Fruit fly (Drosophila melanogaster) whole organism, prepupa: ENCODE measurements around the gene Coq4.

Experiments
- Blimp-1 ChIP-seq: fragments of 200-800 bp; sonication (Bioruptor generic); optimal IDR thresholded peaks from 3 replicates; lab custom pipeline; 2017; ENCODE audit warnings: missing biosample characterization, missing genetic modification characterization, mild to moderate bottlenecking, moderate library complexity, missing genetic modification reagents
- CG10669 ChIP-seq: fragments of 200-800 bp; sonication (Bioruptor generic); optimal IDR thresholded peaks from 3 replicates; lab custom pipeline; 2018; ENCODE audit warnings: missing biosample characterization, mild to moderate bottlenecking, missing genetic modification characterization, moderate library complexity
- CG11294 ChIP-seq: fragments of 200-800 bp; sonication (Bioruptor generic); IDR thresholded peaks from 2 replicates; pipeline ENCODE4 v1.3.6; 2022; ENCODE audit warnings: missing biosample characterization, missing genetic modification characterization
- CG11762 ChIP-seq: fragments of 200-800 bp; sonication (Bioruptor generic); optimal IDR thresholded peaks from 3 replicates; lab custom pipeline; 2016; ENCODE audit warnings: missing biosample characterization, missing genetic modification characterization; ENCODE audit not compliant: insufficient read depth
- CG11902 ChIP-seq: fragments of 200-800 bp; sonication (Bioruptor generic); optimal IDR thresholded peaks from 3 replicates; lab custom pipeline; 2016; ENCODE audit warnings: missing biosample characterization, missing genetic modification characterization
- CG15336 ChIP-seq: fragments of 200-800 bp; sonication (Bioruptor generic); IDR thresholded peaks from 2 replicates; pipeline ENCODE4 v1.3.6; 2022; ENCODE audit warnings: missing biosample characterization, missing genetic modification characterization
- CG3032 ChIP-seq: fragments of 200-800 bp; optimal IDR thresholded peaks from 2 replicates; lab custom pipeline; 2019; ENCODE audit warnings: missing biosample characterization, mild to moderate bottlenecking, missing genetic modification characterization, moderate library complexity
- CG31627 ChIP-seq: fragments of 200-800 bp; sonication (Bioruptor generic); optimal IDR thresholded peaks from 3 replicates; lab custom pipeline; 2016; ENCODE audit warnings: missing biosample characterization, missing genetic modification characterization
- CG32006 ChIP-seq: fragments of 200-800 bp; sonication (Bioruptor generic); optimal IDR thresholded peaks from 3 replicates; lab custom pipeline; 2017; ENCODE audit warnings: missing biosample characterization, mild to moderate bottlenecking, missing genetic modification characterization
- CG34406 ChIP-seq: fragments of 200-800 bp; sonication (Bioruptor generic); optimal IDR thresholded peaks from 3 replicates; lab custom pipeline; 2016; ENCODE audit warnings: missing biosample characterization, missing genetic modification characterization
- CG4318 ChIP-seq: fragments of 200-800 bp; sonication (Bioruptor generic); optimal IDR thresholded peaks from 3 replicates; lab custom pipeline; 2017; ENCODE audit warnings: missing biosample characterization, mild to moderate bottlenecking, missing genetic modification characterization
- CG6163 ChIP-seq: fragments of 200-800 bp; sonication (Bioruptor generic); IDR thresholded peaks from 3 replicates; pipeline ENCODE4 v1.3.6; 2022; ENCODE audit warnings: missing biosample characterization, missing genetic modification characterization
- CG6276 ChIP-seq: fragments of 200-800 bp; sonication (Bioruptor generic); optimal IDR thresholded peaks from 2 replicates; lab custom pipeline; 2017; ENCODE audit warnings: missing biosample characterization, mild to moderate bottlenecking, missing genetic modification characterization
- CG6792 ChIP-seq: fragments of 200-800 bp; sonication (Bioruptor generic); optimal IDR thresholded peaks from 3 replicates; lab custom pipeline; 2016; ENCODE audit warnings: missing biosample characterization, missing genetic modification characterization
- CG6808 ChIP-seq: fragments of 200-800 bp; sonication (Bioruptor generic); optimal IDR thresholded peaks from 3 replicates; lab custom pipeline; 2017; ENCODE audit warnings: missing biosample characterization, missing genetic modification characterization, mild to moderate bottlenecking, moderate library complexity, missing genetic modification reagents
- CG6854 ChIP-seq: fragments of 200-800 bp; sonication (Bioruptor generic); optimal IDR thresholded peaks from 2 replicates; lab custom pipeline; 2017; ENCODE audit warnings: missing biosample characterization, mild to moderate bottlenecking, missing genetic modification characterization
- CG7368 ChIP-seq: fragments of 200-800 bp; sonication (Bioruptor generic); optimal IDR thresholded peaks from 3 replicates; lab custom pipeline; 2016; ENCODE audit warnings: missing biosample characterization, missing genetic modification characterization
- CG8119 ChIP-seq: fragments of 200-800 bp; sonication (Bioruptor generic); IDR thresholded peaks from 3 replicates; pipeline ENCODE4 v1.3.6; 2022; ENCODE audit warnings: missing biosample characterization, missing genetic modification characterization
- CG8632 ChIP-seq: fragments of 200-800 bp; sonication (Bioruptor generic); optimal IDR thresholded peaks from 3 replicates; lab custom pipeline; 2016; ENCODE audit warnings: missing biosample characterization, missing genetic modification characterization
- CG9139 ChIP-seq: fragments of 200-800 bp; sonication (Bioruptor generic); optimal IDR thresholded peaks from 3 replicates; lab custom pipeline; 2017; ENCODE audit warnings: missing biosample characterization, mild to moderate bottlenecking, missing genetic modification characterization
- Eip75B ChIP-seq: fragments of 200-800 bp; sonication (Bioruptor generic); optimal IDR thresholded peaks from 3 replicates; lab custom pipeline; 2016; ENCODE audit warnings: missing biosample characterization, missing genetic modification characterization
- Eip78C ChIP-seq: fragments of 200-800 bp; sonication (Bioruptor generic); peaks from one replicate; lab custom pipeline; 2016; ENCODE audit warnings: missing biosample characterization, missing genetic modification characterization
- Eip93F ChIP-seq: fragments of 200-800 bp; sonication (Bioruptor generic); optimal IDR thresholded peaks from 2 replicates; lab custom pipeline; 2016; ENCODE audit warnings: missing biosample characterization, mild to moderate bottlenecking, missing genetic modification characterization
- Ets21C ChIP-seq: fragments of 200-800 bp; sonication (Bioruptor generic); optimal IDR thresholded peaks from 3 replicates; lab custom pipeline; 2016; ENCODE audit warnings: missing biosample characterization, missing genetic modification characterization
- Ets96B ChIP-seq: fragments of 200-800 bp; optimal IDR thresholded peaks from 2 replicates; lab custom pipeline; 2019; ENCODE audit warnings: missing biosample characterization, mild to moderate bottlenecking, missing genetic modification characterization, moderate library complexity
- Gug ChIP-seq: fragments of 200-800 bp; sonication (Bioruptor generic); IDR thresholded peaks from 2 replicates; pipeline ENCODE4 v1.3.6; 2022; ENCODE audit warnings: missing biosample characterization, missing genetic modification characterization
- Hr38 ChIP-seq: sonication (Bioruptor generic); optimal IDR thresholded peaks from 2 replicates; lab custom pipeline; 2016; ENCODE audit warnings: missing biosample characterization, missing genetic modification characterization
- Hr39 ChIP-seq: fragments of 200-800 bp; sonication (Bioruptor generic); optimal IDR thresholded peaks from 2 replicates; lab custom pipeline; 2016; ENCODE audit warnings: missing biosample characterization, missing genetic modification characterization
- Lpt ChIP-seq: fragments of 200-800 bp; sonication (Bioruptor generic); optimal IDR thresholded peaks from 3 replicates; lab custom pipeline; 2016; ENCODE audit warnings: missing biosample characterization, missing genetic modification characterization
- Met ChIP-seq: fragments of 200-800 bp; sonication (Bioruptor generic); optimal IDR thresholded peaks from 3 replicates; lab custom pipeline; 2016; ENCODE audit warnings: missing biosample characterization, missing genetic modification characterization
- OdsH ChIP-seq: fragments of 200-800 bp; sonication (Bioruptor generic); optimal IDR thresholded peaks from 3 replicates; lab custom pipeline; 2016; ENCODE audit warnings: missing biosample characterization, missing genetic modification characterization
- Smox ChIP-seq: fragments of 200-800 bp; sonication (Bioruptor generic); optimal IDR thresholded peaks from 3 replicates; lab custom pipeline; 2016; ENCODE audit warnings: missing biosample characterization, missing genetic modification characterization
- Sox15 ChIP-seq: fragments of 200-800 bp; sonication (Bioruptor generic); optimal IDR thresholded peaks from 3 replicates; lab custom pipeline; 2016; ENCODE audit warnings: missing biosample characterization, missing genetic modification characterization
- achi ChIP-seq: fragments of 200-800 bp; sonication (Bioruptor generic); optimal IDR thresholded peaks from 3 replicates; lab custom pipeline; 2016; ENCODE audit warnings: missing biosample characterization, missing genetic modification characterization
- acj6 ChIP-seq: fragments of 200-800 bp; sonication (Bioruptor generic); optimal IDR thresholded peaks from 3 replicates; lab custom pipeline; 2016; ENCODE audit warnings: missing biosample characterization, missing genetic modification characterization
- cyc ChIP-seq: fragments of 200-800 bp; sonication (Bioruptor generic); optimal IDR thresholded peaks from 3 replicates; lab custom pipeline; 2016; ENCODE audit warnings: missing biosample characterization, missing genetic modification characterization
- dac ChIP-seq: fragments of 200-800 bp; sonication (Bioruptor generic); optimal IDR thresholded peaks from 2 replicates; lab custom pipeline; 2017; ENCODE audit warnings: missing biosample characterization, mild to moderate bottlenecking, missing genetic modification characterization
- dsx ChIP-seq: fragments of 200-800 bp; optimal IDR thresholded peaks from 3 replicates; lab custom pipeline; 2019; ENCODE audit warnings: missing biosample characterization, mild to moderate bottlenecking, missing genetic modification characterization, moderate library complexity; ENCODE audit not compliant: poor library complexity, severe bottlenecking
- eg ChIP-seq: fragments of 200-800 bp; sonication (Bioruptor generic); IDR thresholded peaks from 3 replicates; pipeline ENCODE4 v1.3.6; 2022; ENCODE audit warnings: missing biosample characterization, missing genetic modification characterization
- esn ChIP-seq: fragments of 200-800 bp; sonication (Bioruptor generic); optimal IDR thresholded peaks from 2 replicates; lab custom pipeline; 2016; ENCODE audit warnings: missing biosample characterization, mild to moderate bottlenecking, missing genetic modification characterization, moderate library complexity
- fd59A ChIP-seq: fragments of 200-800 bp; sonication (Bioruptor generic); optimal IDR thresholded peaks from 2 replicates; lab custom pipeline; 2017; ENCODE audit warnings: missing biosample characterization, mild to moderate bottlenecking, missing genetic modification characterization, missing genetic modification reagents
- fd85E ChIP-seq: fragments of 200-800 bp; sonication (Bioruptor generic); optimal IDR thresholded peaks from 3 replicates; lab custom pipeline; 2016; ENCODE audit warnings: missing biosample characterization, missing genetic modification characterization
- fkh ChIP-seq: fragments of 200-800 bp; sonication (Bioruptor generic); optimal IDR thresholded peaks from 3 replicates; lab custom pipeline; 2017; ENCODE audit warnings: missing biosample characterization, mild to moderate bottlenecking, missing genetic modification characterization, moderate library complexity
- lz ChIP-seq: fragments of 200-800 bp; sonication (Bioruptor generic); optimal IDR thresholded peaks from 3 replicates; lab custom pipeline; 2016; ENCODE audit warnings: missing biosample characterization, missing genetic modification characterization
- net ChIP-seq: fragments of 200-800 bp; sonication (Bioruptor generic); optimal IDR thresholded peaks from 3 replicates; lab custom pipeline; 2016; ENCODE audit warnings: missing biosample characterization, missing genetic modification characterization
- pdm3 ChIP-seq: fragments of 200-800 bp; sonication (Bioruptor generic); optimal IDR thresholded peaks from 3 replicates; lab custom pipeline; 2016; ENCODE audit warnings: missing biosample characterization, missing genetic modification characterization
- salr ChIP-seq, 2 experiments: fragments of 200-800 bp; sonication (Bioruptor generic); optimal IDR thresholded peaks; 3 replicates each; lab custom pipeline; 2016 to 2018; ENCODE audit warnings: missing biosample characterization in 2 of 2, missing genetic modification characterization in 2 of 2, mild to moderate bottlenecking in 1 of 2
- spab ChIP-seq: fragments of 200-800 bp; sonication (Bioruptor generic); optimal IDR thresholded peaks from 2 replicates; lab custom pipeline; 2017; ENCODE audit warnings: missing biosample characterization, mild to moderate bottlenecking, missing genetic modification characterization, missing genetic modification reagents
- ss ChIP-seq, 2 experiments: fragments of 200-800 bp; sonication (Bioruptor generic); optimal IDR thresholded peaks; 2 replicates in 1 of 2; 3 replicates in 1 of 2; lab custom pipeline; 2017 to 2018; ENCODE audit warnings: mild to moderate bottlenecking in 2 of 2, missing biosample characterization in 2 of 2, missing genetic modification characterization in 2 of 2, moderate library complexity in 1 of 2
- svp ChIP-seq: fragments of 200-800 bp; sonication (Bioruptor generic); peaks from one replicate; lab custom pipeline; 2016; ENCODE audit warnings: missing biosample characterization, missing genetic modification characterization
- topi ChIP-seq: fragments of 200-800 bp; sonication (Bioruptor generic); optimal IDR thresholded peaks from 3 replicates; lab custom pipeline; 2016; ENCODE audit warnings: missing biosample characterization, missing genetic modification characterization
- vri ChIP-seq: fragments of 200-800 bp; sonication (Bioruptor generic); optimal IDR thresholded peaks from 3 replicates; lab custom pipeline; 2016; ENCODE audit warnings: missing biosample characterization, mild to moderate bottlenecking, missing genetic modification characterization

Coq4 gene

dm6 chr3L:17433555-17433954 lies at the start of gene Coq4, which contains the start of gene CG32176:
TSS of gene Coq4 (minus strand) at chr3L:17433621.
TSS of gene CG32176 (plus strand) at chr3L:17433868.
- peak; percentile 97 for TF ChIP-seq Sox15 (GFP tag; lab: Kevin White, UChicago)
- TF ChIP-seq cyc (GFP tag; lab: Kevin White, UChicago) = peak; percentile 98
- peak; percentile 93 for TF ChIP-seq dac (GFP tag; lab: Kevin White, UChicago)
- peak; percentile 97 for TF ChIP-seq CG11762 (GFP tag; lab: Kevin White, UChicago)
- TF ChIP-seq salr (GFP tag; optimal IDR thresholded peaks at IDR 0.05; lab: Kevin White, UChicago) = peak; percentile 93 to 95
- peak; percentile 93 for TF ChIP-seq CG8119
- peak; percentile 97 for TF ChIP-seq Eip75B (GFP tag; lab: Kevin White, UChicago)
- TF ChIP-seq CG6276 = peak; percentile 89
- TF ChIP-seq vri (GFP tag; lab: Kevin White, UChicago) = peak; percentile 94
- peak; percentile 85 for TF ChIP-seq CG6854
- peak; percentile 95 for TF ChIP-seq Ets96B (tag; lab: Kevin White, UChicago)
- TF ChIP-seq Lpt (GFP tag; lab: Kevin White, UChicago) = peak; percentile 96
- TF ChIP-seq spab = peak; percentile 86
- peak; percentile 97 for TF ChIP-seq topi (GFP tag; lab: Kevin White, UChicago)
- TF ChIP-seq achi (GFP tag; lab: Kevin White, UChicago) = peak; percentile 96
- peak; percentile 94 for TF ChIP-seq CG8632 (GFP tag; lab: Kevin White, UChicago)
- TF ChIP-seq CG15336 (GFP tag; lab: Robert Waterston, UW) = peak; percentile 94
- peak; percentile 98 for TF ChIP-seq Smox (GFP tag; lab: Kevin White, UChicago)
- peak; percentile 96 for TF ChIP-seq CG34406 (GFP tag; lab: Kevin White, UChicago)
- peak; percentile 94 for TF ChIP-seq CG10669
- peak; percentile 95 for TF ChIP-seq CG4318 (GFP tag; lab: Kevin White, UChicago)
- TF ChIP-seq svp (GFP tag; lab: Kevin White, UChicago) = peak; percentile 99
- peak; percentile 96 for TF ChIP-seq CG7368 (GFP tag; lab: Kevin White, UChicago)
- peak; percentile 94 for TF ChIP-seq fd85E
- TF ChIP-seq Hr38 (GFP tag; lab: Kevin White, UChicago) = peak; percentile 96
- peak; percentile 90 for TF ChIP-seq dsx (GFP tag; lab: Kevin White, UChicago)
- TF ChIP-seq net (GFP tag; lab: Kevin White, UChicago) = peak; percentile 98
- TF ChIP-seq Ets21C = peak; percentile 98
- TF ChIP-seq CG3032 (tag; lab: Kevin White, UChicago) = peak; percentile 96
- TF ChIP-seq Gug (GFP tag; lab: Robert Waterston, UW) = peak; percentile 96
- TF ChIP-seq esn = peak; percentile 99
- peak; percentile 97 for TF ChIP-seq CG32006 (GFP tag; lab: Kevin White, UChicago)
- peak; percentile 97 for TF ChIP-seq CG6792 (GFP tag; lab: Kevin White, UChicago)
- TF ChIP-seq acj6 (GFP tag; lab: Kevin White, UChicago) = peak; percentile 98
- TF ChIP-seq CG9139 (GFP tag; lab: Kevin White, UChicago) = peak; percentile 82
- TF ChIP-seq Eip78C (GFP tag; lab: Kevin White, UChicago) = peak; percentile 99
- peak; percentile 88 for TF ChIP-seq fd59A (GFP tag; lab: Kevin White, UChicago)
- TF ChIP-seq eg (GFP tag; lab: Robert Waterston, UW) = peak; percentile 97
- peak; percentile 99 for TF ChIP-seq OdsH (GFP tag; lab: Kevin White, UChicago)
- peak; percentile 79 for TF ChIP-seq fkh
- peak; percentile 99 for TF ChIP-seq Hr39 (GFP tag; lab: Kevin White, UChicago)
- peak; percentile 97 for TF ChIP-seq Met
- peak; percentile 86 for TF ChIP-seq CG6808 (GFP tag; lab: Kevin White, UChicago)
- TF ChIP-seq CG11902 = peak; percentile 96
- TF ChIP-seq CG11294 (GFP tag; lab: Robert Waterston, UW) = peak; percentile 92
- TF ChIP-seq lz (GFP tag; lab: Kevin White, UChicago) = peak; percentile 98
- peak; percentile 78 for TF ChIP-seq Blimp-1 (GFP tag; lab: Kevin White, UChicago)
- peak; percentile 97 for TF ChIP-seq CG6163
- peak; percentile 99 for TF ChIP-seq pdm3 (GFP tag; lab: Kevin White, UChicago)
- peak; percentile 93 for TF ChIP-seq Eip93F (GFP tag; lab: Kevin White, UChicago)
- peak; percentile 77 to 89 for TF ChIP-seq ss (GFP tag; optimal IDR thresholded peaks at IDR 0.05; lab: Kevin White, UChicago)
- TF ChIP-seq CG31627 (GFP tag; lab: Kevin White, UChicago) = peak; percentile 99
